Fruit fly (Drosophila melanogaster): ENCODE measurements around the gene whe.

- TF ChIP-seq ttk (optimal IDR thresholded peaks at IDR 0.05), result no peak
- no peak for TF ChIP-seq Myc (optimal IDR thresholded peaks at IDR 0.05)
- TF ChIP-seq h (optimal IDR thresholded peaks at IDR 0.05), result no peak
- TF ChIP-seq insv (optimal IDR thresholded peaks at IDR 0.05), result no peak
- no peak for TF ChIP-seq psq (optimal IDR thresholded peaks at IDR 0.05)
Measured at dm6 chrX:21369149-21369988, 33.2 kb downstream of the whe start.
